Fruit fly (Drosophila melanogaster): ENCODE measurements around the gene CG16700.

The CG16700 gene

dm6 chrX:17078139-17078977 lies 13.3 kb upstream of the CG16700 start, which contains the start of gene CG4949 (continued):
- TF ChIP-seq CG18619 (GFP tag; optimal IDR thresholded peaks at IDR 0.05) = no peak
- no peak for TF ChIP-seq sr (GFP tag; IDR thresholded peaks at IDR 0.05)
- TF ChIP-seq CG13775 (GFP tag; optimal IDR thresholded peaks at IDR 0.05) = peak; percentile 26
- no peak for TF ChIP-seq croc (GFP tag; conservative IDR thresholded peaks at IDR 0.05)
- TF ChIP-seq CG17385 (GFP tag; optimal IDR thresholded peaks at IDR 0.05) = no peak
- no peak for TF ChIP-seq aop (GFP tag; IDR thresholded peaks at IDR 0.05)
- no peak for TF ChIP-seq ewg (GFP tag; optimal IDR thresholded peaks at IDR 0.05)
- TF ChIP-seq grn (GFP tag; optimal IDR thresholded peaks at IDR 0.05) = no peak
- TF ChIP-seq fd3F (GFP tag; optimal IDR thresholded peaks at IDR 0.05) = no peak
- TF ChIP-seq CG8281 (tag; optimal IDR thresholded peaks at IDR 0.05) = no peak
- no peak for TF ChIP-seq Atf-2 (GFP tag; optimal IDR thresholded peaks at IDR 0.05)
- peak; percentile 26; the same call in 1 of the 2 replicates for TF ChIP-seq CG32532 (GFP tag; IDR thresholded peaks at IDR 0.05)
- no peak for TF ChIP-seq tin (GFP tag; optimal IDR thresholded peaks at IDR 0.05)
- peak; percentile 74 for TF ChIP-seq Sry-δ (GFP tag; optimal IDR thresholded peaks at IDR 0.05)
- peak; percentile 16 for TF ChIP-seq CG10147 (GFP tag; optimal IDR thresholded peaks at IDR 0.05)
- no peak for TF ChIP-seq chn (GFP tag; optimal IDR thresholded peaks at IDR 0.05)
- peak; percentile 24 for TF ChIP-seq CG2116 (GFP tag; optimal IDR thresholded peaks at IDR 0.05)
- no peak for TF ChIP-seq Chrac-16 (GFP tag; optimal IDR thresholded peaks at IDR 0.05)
- TF ChIP-seq Bgb (GFP tag; IDR thresholded peaks at IDR 0.05; ENCODE audit: partially characterized antibody) = peak; percentile 91
- no peak for TF ChIP-seq Bteb2 (GFP tag; optimal IDR thresholded peaks at IDR 0.05)
- peak; percentile 69; the same call in 2 of the 3 replicates for TF ChIP-seq CG17361 (GFP tag; IDR thresholded peaks at IDR 0.05)
- TF ChIP-seq hbn (GFP tag; IDR thresholded peaks at IDR 0.05; ENCODE audit: partially characterized antibody) = peak; percentile 86
- TF ChIP-seq CG17802 (tag; optimal IDR thresholded peaks at IDR 0.05) = no peak
- TF ChIP-seq CG7928 (GFP tag; optimal IDR thresholded peaks at IDR 0.05) = no peak
- no peak for TF ChIP-seq prd (optimal IDR thresholded peaks at IDR 0.05)
- TF ChIP-seq prd (GFP tag; IDR thresholded peaks at IDR 0.05) = peak; percentile 29; the same call in 1 of the 3 replicates
- TF ChIP-seq ken (GFP tag; IDR thresholded peaks at IDR 0.05) = no peak
- no peak for TF ChIP-seq Optix (GFP tag; IDR thresholded peaks at IDR 0.05)
- TF ChIP-seq ind (GFP tag; optimal IDR thresholded peaks at IDR 0.05) = no peak
- TF ChIP-seq Hsf (GFP tag; optimal IDR thresholded peaks at IDR 0.05) = no peak
- TF ChIP-seq CG11560 (tag; IDR thresholded peaks at IDR 0.05) = no peak
- no peak for TF ChIP-seq zf30C (GFP tag; optimal IDR thresholded peaks at IDR 0.05)
- TF ChIP-seq phol (tag; optimal IDR thresholded peaks at IDR 0.05) = peak; percentile 11
- TF ChIP-seq hth (optimal IDR thresholded peaks at IDR 0.05) = no peak
- TF ChIP-seq wek (GFP tag; optimal IDR thresholded peaks at IDR 0.05) = no peak
- TF ChIP-seq btn (GFP tag; optimal IDR thresholded peaks at IDR 0.05) = no peak
- TF ChIP-seq nau (GFP tag; optimal IDR thresholded peaks at IDR 0.05) = no peak
- no peak for TF ChIP-seq pros (GFP tag; optimal IDR thresholded peaks at IDR 0.05)
- TF ChIP-seq CG4820 (GFP tag; optimal IDR thresholded peaks at IDR 0.05) = no peak
- TF ChIP-seq pfk (GFP tag; optimal IDR thresholded peaks at IDR 0.05) = no peak
- TF ChIP-seq CG2120 (GFP tag; optimal IDR thresholded peaks at IDR 0.05) = no peak
- TF ChIP-seq NC2β (GFP tag; optimal IDR thresholded peaks at IDR 0.05) = no peak
- TF ChIP-seq lmd (GFP tag; IDR thresholded peaks at IDR 0.05) = no peak
- TF ChIP-seq CG12744 (GFP tag; optimal IDR thresholded peaks at IDR 0.05) = no peak
- no peak for TF ChIP-seq CG4617 (GFP tag; optimal IDR thresholded peaks at IDR 0.05; ENCODE audit: borderline replicate concordance)
- TF ChIP-seq Opbp (GFP tag; IDR thresholded peaks at IDR 0.05; ENCODE audit: partially characterized antibody) = peak; percentile 91
- TF ChIP-seq sqz (GFP tag; optimal IDR thresholded peaks at IDR 0.05) = peak; percentile 55
- 0 out of 2 replicates have a peak, but pooled peaks have one; percentile 16 for TF ChIP-seq CG32772 (GFP tag; IDR thresholded peaks at IDR 0.05)
- no peak for TF ChIP-seq Eip74EF (GFP tag; optimal IDR thresholded peaks at IDR 0.05)
- no peak for TF ChIP-seq CG4424 (GFP tag; optimal IDR thresholded peaks at IDR 0.05)
